Worm (Caenorhabditis elegans): ENCODE measurements around the gene Y47D3A.14.

The Y47D3A.14 gene

DNA sequence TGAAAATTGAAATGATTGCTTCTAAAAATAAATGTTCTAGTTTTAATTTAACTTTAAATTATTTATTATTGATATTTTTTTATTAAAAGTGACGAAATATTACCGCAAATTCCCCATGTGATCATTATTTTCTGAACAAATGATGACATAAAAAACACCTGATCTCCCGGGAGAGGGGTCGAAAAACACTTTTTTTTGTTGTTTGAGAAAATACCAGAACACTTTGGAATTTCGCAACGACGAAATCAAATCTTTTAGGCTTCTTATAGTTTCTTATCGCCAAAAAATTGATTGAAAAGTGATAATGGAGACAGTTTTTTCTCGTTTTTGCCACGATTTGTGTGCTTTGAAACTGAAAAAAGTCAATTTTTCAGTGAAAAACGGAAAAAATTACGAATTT is 7.7 kb upstream of the Y47D3A.14 start (continued):
- TF ChIP-seq bed-2 (GFP tag; IDR thresholded peaks at IDR 0.05), result no peak
- TF ChIP-seq T07F8.4 (tag; optimal IDR thresholded peaks at IDR 0.05), result no peak
- TF ChIP-seq Y79H2A.3 (GFP tag; conservative IDR thresholded peaks at IDR 0.05), result no peak
- peak; percentile 25 for TF ChIP-seq attf-5 (GFP tag; optimal IDR thresholded peaks at IDR 0.05)

ce11 chrIII:11243421-11243820 is 6.8 kb upstream of the Y47D3A.14 start:
- TF ChIP-seq tbp1 (GFP tag; optimal IDR thresholded peaks at IDR 0.05), result peak; percentile 38
- TF ChIP-seq nhr-80 (tag; optimal IDR thresholded peaks at IDR 0.05), result peak; percentile 89
- TF ChIP-seq zfh-2 (GFP tag; conservative IDR thresholded peaks at IDR 0.05), result peak; percentile 45; the same call in 1 of the 2 replicates
- peak; percentile 38 for TF ChIP-seq somi-1 (GFP tag; optimal IDR thresholded peaks at IDR 0.05)
- no peak for TF ChIP-seq rec-8 (tag; optimal IDR thresholded peaks at IDR 0.05)
- no peak for TF ChIP-seq bed-1 (GFP tag; IDR thresholded peaks at IDR 0.05)
- peak; percentile 56 for TF ChIP-seq madf-10 (tag; optimal IDR thresholded peaks at IDR 0.05)
- TF ChIP-seq attf-3 (GFP tag; conservative IDR thresholded peaks at IDR 0.05), result no peak
- TF ChIP-seq K12H6.12 (tag; optimal IDR thresholded peaks at IDR 0.05), result peak; percentile 23
- TF ChIP-seq fkh-3 (tag; optimal IDR thresholded peaks at IDR 0.05), result no peak
- TF ChIP-seq ZK185.1 (tag; optimal IDR thresholded peaks at IDR 0.05; ENCODE audit: poor library complexity, severe bottlenecking), result peak; percentile 69
- TF ChIP-seq nfyb-1 (GFP tag; IDR thresholded peaks at IDR 0.05), result 0 out of 2 replicates have a peak, but pooled peaks have one; percentile 49
- TF ChIP-seq snpc-4 (GFP tag; optimal IDR thresholded peaks at IDR 0.05), result no peak
- peak; percentile 26 to 69 (median 48) for TF ChIP-seq snpc-4 (tag; optimal IDR thresholded peaks at IDR 0.05)
- TF ChIP-seq hsf-1 (GFP tag; IDR thresholded peaks at IDR 0.05), result no peak
- peak; percentile 45 for TF ChIP-seq unc-62 (GFP tag; optimal IDR thresholded peaks at IDR 0.05)
- TF ChIP-seq D2030.7 (GFP tag; IDR thresholded peaks at IDR 0.05), result no peak
- TF ChIP-seq let-607 (tag; optimal IDR thresholded peaks at IDR 0.05), result peak; percentile 38 to 57
- peak; percentile 71 for TF ChIP-seq F23B12.7 (tag; optimal IDR thresholded peaks at IDR 0.05; ENCODE audit: insufficient read depth)
- TF ChIP-seq nhr-90 (tag; optimal IDR thresholded peaks at IDR 0.05), result peak; percentile 37
- TF ChIP-seq Y56A3A.18 (GFP tag; IDR thresholded peaks at IDR 0.05), result 0 out of 2 replicates have a peak, but pooled peaks have one; percentile 34
- TF ChIP-seq dox-1 (GFP tag; IDR thresholded peaks at IDR 0.05), result peak; percentile 81
- peak; percentile 42 for TF ChIP-seq atf-7 (tag; optimal IDR thresholded peaks at IDR 0.05)
- no peak for TF ChIP-seq nfya-2 (GFP tag; IDR thresholded peaks at IDR 0.05)
- peak; percentile 11 for TF ChIP-seq lin-54 (GFP tag; optimal IDR thresholded peaks at IDR 0.05)
- TF ChIP-seq B0336.3 (GFP tag; IDR thresholded peaks at IDR 0.05), result peak; percentile 70; the same call in 1 of the 2 replicates
- TF ChIP-seq rcor-1 (GFP tag; IDR thresholded peaks at IDR 0.05), result no peak
- TF ChIP-seq cebp-1 (GFP tag; IDR thresholded peaks at IDR 0.05), result peak; percentile 42; the same call in 1 of the 2 replicates
- TF ChIP-seq cebp-1 (tag; optimal IDR thresholded peaks at IDR 0.05), result peak; percentile 65
- TF ChIP-seq attf-5 (GFP tag; optimal IDR thresholded peaks at IDR 0.05), result peak; percentile 41
- TF ChIP-seq lin-40 (tag; optimal IDR thresholded peaks at IDR 0.05), result peak; percentile 56
- no peak for TF ChIP-seq B0019.2 (GFP tag; conservative IDR thresholded peaks at IDR 0.05)
- TF ChIP-seq hmg-1.2 (GFP tag; IDR thresholded peaks at IDR 0.05), result peak; percentile 54; the same call in 1 of the 2 replicates

DNA sequence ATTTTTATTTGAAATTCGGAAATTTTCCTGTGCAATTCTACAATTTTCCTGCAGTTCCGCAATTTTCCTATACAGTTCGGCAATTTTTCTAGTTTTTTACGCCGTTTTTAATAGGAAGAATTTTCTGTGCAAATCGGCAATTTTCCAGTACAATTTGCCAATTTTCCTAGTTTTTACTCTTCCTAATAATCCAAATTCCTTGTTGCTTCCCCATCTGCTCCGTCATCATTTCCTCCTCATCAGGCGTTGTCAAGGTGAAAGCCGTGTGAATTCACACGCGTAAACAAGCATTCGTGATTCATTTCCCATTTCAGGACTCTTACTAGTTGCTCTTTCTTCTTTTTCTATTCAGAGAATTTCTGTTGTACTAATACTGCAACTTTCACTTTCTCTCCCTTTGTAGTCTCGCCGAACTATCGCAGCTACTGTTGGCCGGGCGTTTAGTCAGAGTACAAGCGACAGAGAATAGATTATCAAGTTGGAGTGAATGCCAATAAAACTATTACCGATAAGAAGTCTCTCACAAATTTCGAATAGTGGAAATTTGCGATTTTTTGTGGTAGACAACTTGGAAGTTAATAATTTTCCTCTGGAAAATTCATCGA is 5.0 kb upstream of the Y47D3A.14 start:
- TF ChIP-seq Y53F4B.3 (GFP tag; IDR thresholded peaks at IDR 0.05), result no peak
- peak; percentile 82 for TF ChIP-seq nhr-80 (tag; optimal IDR thresholded peaks at IDR 0.05)

All from whole organism, young adult.